Worm (Caenorhabditis elegans) whole organism, L1 larva: ENCODE results near the gene T07D4.5.
A peak's percentile ranks its signal among the peaks of the same experiment; 100 is the strongest.

ENCODE experiments used
- C04F5.9 ChIP-seq: sonication (generic microtip); optimal IDR thresholded peaks from 2 replicates; lab custom pipeline; 2016; ENCODE audit warnings: missing genetic modification characterization, missing compliant biosample characterization
- C16A3.4 ChIP-seq: fragments of 150-350 bp; optimal IDR thresholded peaks from 2 replicates; lab custom pipeline; 2014; ENCODE audit warnings: missing biosample characterization, missing genetic modification characterization
- F16B12.6 ChIP-seq: fragments of 150-350 bp; optimal IDR thresholded peaks from 2 replicates; lab custom pipeline; 2014; ENCODE audit warnings: missing biosample characterization, missing genetic modification characterization
- Y116A8C.19 ChIP-seq: sonication (generic microtip); optimal IDR thresholded peaks from 2 replicates; lab custom pipeline; 2016; ENCODE audit warnings: missing compliant biosample characterization, missing genetic modification characterization, borderline replicate concordance
- aha-1 ChIP-seq: fragments of 150-350 bp; optimal IDR thresholded peaks from 2 replicates; lab custom pipeline; 2014; ENCODE audit warnings: missing biosample characterization, missing genetic modification characterization
- ceh-90 ChIP-seq: sonication (generic microtip); optimal IDR thresholded peaks from 2 replicates; lab custom pipeline; 2016; ENCODE audit warnings: missing genetic modification characterization, missing compliant biosample characterization
- dpl-1 ChIP-seq, 3 experiments: fragments of 150-350 bp in 2 of 3; sonication (generic microtip) in 1 of 3; optimal IDR thresholded peaks; 2 replicates each; lab custom pipeline; 2014 to 2017; ENCODE audit warnings: missing biosample characterization in 3 of 3, missing genetic modification characterization in 3 of 3, missing genetic modification reagents in 3 of 3
- efl-1 ChIP-seq, 4 experiments: fragments of 150-350 bp; optimal IDR thresholded peaks in 3 of 4; peaks in 1 of 4; 1 replicate in 1 of 4; 2 replicates in 3 of 4; lab custom pipeline; 2014; ENCODE audit warnings: missing biosample characterization in 2 of 4, missing genetic modification characterization in 2 of 4, missing genetic modification reagents in 2 of 4
- efl-3 ChIP-seq: fragments of 200-800 bp; sonication (Bioruptor generic); optimal IDR thresholded peaks from 2 replicates; lab custom pipeline; 2018; ENCODE audit warnings: mild to moderate bottlenecking, missing genetic modification characterization, missing compliant biosample characterization
- egl-13 ChIP-seq: sonication (generic microtip); optimal IDR thresholded peaks from 2 replicates; lab custom pipeline; 2016; ENCODE audit warnings: missing genotype, missing genetic modification reagents, missing genetic modification characterization, missing compliant biosample characterization
- elt-2 ChIP-seq: sonication (generic microtip); optimal IDR thresholded peaks from 2 replicates; lab custom pipeline; 2016; ENCODE audit warnings: missing genetic modification characterization, mild to moderate bottlenecking, inconsistent platforms, missing compliant biosample characterization, missing genetic modification reagents
- ets-5 ChIP-seq: fragments of 200-800 bp; sonication (Bioruptor generic); IDR thresholded peaks from 2 replicates; pipeline ENCODE4 v1.3.6; 2022; ENCODE audit warnings: missing genetic modification characterization, missing compliant biosample characterization
- fkh-10 ChIP-seq: sonication (generic microtip); optimal IDR thresholded peaks from 2 replicates; lab custom pipeline; 2017; ENCODE audit warnings: missing biosample characterization, missing genetic modification reagents, missing genetic modification characterization
- grh-1 ChIP-seq: fragments of 200-800 bp; sonication (Bioruptor generic); IDR thresholded peaks from 2 replicates; pipeline ENCODE4 v1.3.6; 2022; ENCODE audit warnings: missing genetic modification reagents, missing genetic modification characterization, missing compliant biosample characterization
- hlh-17 ChIP-seq: fragments of 200-800 bp; sonication (Bioruptor generic); optimal IDR thresholded peaks from 2 replicates; lab custom pipeline; 2018; ENCODE audit warnings: missing genetic modification characterization, mild to moderate bottlenecking, missing compliant biosample characterization, moderate library complexity, borderline replicate concordance
- hlh-4 ChIP-seq: sonication (generic microtip); optimal IDR thresholded peaks from 2 replicates; lab custom pipeline; 2016; ENCODE audit warnings: mild to moderate bottlenecking, missing genetic modification characterization, missing compliant biosample characterization
- hpl-2 ChIP-seq: fragments of 150-350 bp; optimal IDR thresholded peaks from 2 replicates; lab custom pipeline; 2014; ENCODE audit warnings: missing biosample characterization, missing genetic modification reagents, missing genetic modification characterization
- irx-1 ChIP-seq: sonication (generic microtip); optimal IDR thresholded peaks from 2 replicates; lab custom pipeline; 2016; ENCODE audit warnings: missing genetic modification characterization, missing compliant biosample characterization
- jun-1 ChIP-seq: fragments of 150-350 bp; optimal IDR thresholded peaks from 2 replicates; lab custom pipeline; 2014; ENCODE audit warnings: missing biosample characterization, missing genetic modification reagents, missing genetic modification characterization
- lin-14 ChIP-seq: fragments of 200-800 bp; sonication (Bioruptor generic); optimal IDR thresholded peaks from 2 replicates; lab custom pipeline; 2018; ENCODE audit warnings: mild to moderate bottlenecking, missing genetic modification characterization, moderate library complexity, missing compliant biosample characterization
- lin-35 ChIP-seq, 2 experiments: fragments of 150-350 bp; optimal IDR thresholded peaks; 2 replicates each; lab custom pipeline; 2014; ENCODE audit warnings: missing biosample characterization in 2 of 2, missing genetic modification characterization in 2 of 2, missing genetic modification reagents in 2 of 2
- lsy-2 ChIP-seq, 2 experiments: fragments of 150-350 bp; optimal IDR thresholded peaks; 2 replicates each; lab custom pipeline; 2014; ENCODE audit warnings: missing biosample characterization in 2 of 2, missing genetic modification characterization in 2 of 2
- mab-9 ChIP-seq: fragments of 200-800 bp; sonication (Bioruptor generic); IDR thresholded peaks from 2 replicates; pipeline ENCODE4 v1.3.6; 2022; ENCODE audit warnings: missing genetic modification reagents, missing genetic modification characterization, missing compliant biosample characterization
- mdl-1 ChIP-seq, 2 experiments: fragments of 150-350 bp; optimal IDR thresholded peaks; 2 replicates each; lab custom pipeline; 2014 to 2017; ENCODE audit warnings: missing biosample characterization in 2 of 2, missing genetic modification characterization in 2 of 2, inconsistent platforms in 1 of 2
- nhr-12 ChIP-seq: sonication (generic microtip); optimal IDR thresholded peaks from 2 replicates; lab custom pipeline; 2017; ENCODE audit warnings: missing biosample characterization, missing genetic modification characterization
- nhr-19 ChIP-seq: fragments of 200-800 bp; sonication (Bioruptor generic); conservative IDR thresholded peaks from 2 replicates; pipeline ENCODE4 v1.3.6; 2022; ENCODE audit warnings: missing genetic modification characterization, missing compliant biosample characterization
- nhr-28 ChIP-seq: fragments of 150-350 bp; optimal IDR thresholded peaks from 2 replicates; lab custom pipeline; 2014; ENCODE audit warnings: missing biosample characterization, missing genetic modification characterization
- nhr-47 ChIP-seq: sonication (generic microtip); optimal IDR thresholded peaks from 2 replicates; lab custom pipeline; 2016; ENCODE audit warnings: mild to moderate bottlenecking, missing genetic modification characterization, moderate library complexity, missing compliant biosample characterization
- nhr-71 ChIP-seq: sonication (generic microtip); optimal IDR thresholded peaks from 2 replicates; lab custom pipeline; 2016; ENCODE audit warnings: mild to moderate bottlenecking, missing genetic modification characterization, moderate library complexity, missing compliant biosample characterization
- nhr-85 ChIP-seq: sonication (generic microtip); peaks from one replicate; lab custom pipeline; 2016; ENCODE audit warnings: missing genetic modification characterization, inconsistent platforms, missing compliant biosample characterization
- nhr-90 ChIP-seq: sonication (generic microtip); optimal IDR thresholded peaks from 2 replicates; lab custom pipeline; 2016; ENCODE audit warnings: mild to moderate bottlenecking, missing genetic modification characterization, missing compliant biosample characterization; ENCODE audit not compliant: poor library complexity
- snu-23 ChIP-seq: sonication (generic microtip); optimal IDR thresholded peaks from 2 replicates; lab custom pipeline; 2016; ENCODE audit warnings: missing genetic modification characterization, missing compliant biosample characterization
- sptf-1 ChIP-seq: fragments of 150-350 bp; optimal IDR thresholded peaks from 2 replicates; lab custom pipeline; 2014; ENCODE audit warnings: missing biosample characterization, missing genetic modification characterization
- swsn-7 ChIP-seq: sonication (generic microtip); optimal IDR thresholded peaks from 2 replicates; lab custom pipeline; 2016; ENCODE audit warnings: missing genetic modification characterization, missing compliant biosample characterization
- unc-30 ChIP-seq: sonication (generic microtip); optimal IDR thresholded peaks from 2 replicates; lab custom pipeline; 2017; ENCODE audit warnings: missing biosample characterization, missing genetic modification characterization
- unc-62 ChIP-seq: fragments of 150-350 bp; optimal IDR thresholded peaks from 2 replicates; lab custom pipeline; 2014; ENCODE audit warnings: missing biosample characterization, missing genetic modification reagents, missing genetic modification characterization
- zag-1 ChIP-seq: fragments of 150-350 bp; optimal IDR thresholded peaks from 2 replicates; lab custom pipeline; 2014; ENCODE audit warnings: missing biosample characterization, missing genetic modification characterization
- ztf-11 ChIP-seq, 2 experiments: sonication (generic microtip); optimal IDR thresholded peaks; 2 replicates each; lab custom pipeline; 2016 to 2017; ENCODE audit warnings: missing genetic modification characterization in 2 of 2, missing biosample characterization in 1 of 2, missing compliant biosample characterization in 1 of 2

The T07D4.5 gene

ce11 chrII:8884262-8884949 lies at the start of gene T07D4.5, which contains the start of gene ddx-19 (continued):
- TF ChIP-seq nhr-47 (peak; percentile 41), C04F5.9 (tag; lab: Kevin White, UChicago) (no peak), F16B12.6 (tag; lab: Kevin White, UChicago) (peak; percentile 87), dpl-1 (GFP tag; optimal IDR thresholded peaks at IDR 0.05; lab: Kevin White, UChicago) (peak; percentile 45 to 71 (median 47)), hlh-4 (tag; lab: Kevin White, UChicago) (no peak), aha-1 (no peak), unc-62 (no peak), nhr-90 (tag; lab: Kevin White, UChicago) (peak; percentile 31), hlh-17 (GFP tag; lab: Kevin White, UChicago) (no peak), grh-1 (GFP tag; lab: Robert Waterston, UW) (no peak), ets-5 (GFP tag; lab: Robert Waterston, UW) (no peak), lin-14 (GFP tag; lab: Kevin White, UChicago) (no peak), nhr-19 (GFP tag; lab: Robert Waterston, UW) (no peak; the same call in 1 of the 2 replicates), irx-1 (tag; lab: Kevin White, UChicago) (no peak), nhr-28 (tag; lab: Kevin White, UChicago) (no peak), unc-30 (tag; lab: Kevin White, UChicago) (no peak), zag-1 (no peak), elt-2 (tag; lab: Kevin White, UChicago) (no peak), Y116A8C.19 (tag; lab: Kevin White, UChicago) (no peak), nhr-12 (tag; lab: Kevin White, UChicago) (no peak), fkh-10 (GFP tag; lab: Kevin White, UChicago) (no peak), sptf-1 (no peak), efl-3 (GFP tag; lab: Kevin White, UChicago) (no peak), efl-1 (optimal IDR thresholded peaks at IDR 0.05; lab: Kevin White, UChicago) (peak; percentile 56 to 66), efl-1 (GFP tag; optimal IDR thresholded peaks at IDR 0.05 in 1 of 2; lab: Kevin White, UChicago) (peak; percentile 65 to 95), ceh-90 (tag; lab: Kevin White, UChicago) (no peak), mab-9 (GFP tag; lab: Robert Waterston, UW) (no peak), lin-35 (GFP tag; optimal IDR thresholded peaks at IDR 0.05; lab: Kevin White, UChicago) (peak; percentile 65 to 78), ztf-11 (tag; optimal IDR thresholded peaks at IDR 0.05; lab: Kevin White, UChicago) (no peak), nhr-85 (tag; lab: Kevin White, UChicago) (peak; percentile 45), swsn-7 (tag; lab: Kevin White, UChicago) (peak; percentile 29), nhr-71 (peak; percentile 57)

ce11 chrII:8932392-8932791 lies 48.3 kb upstream of the T07D4.5 start:
- TF ChIP-seq snu-23 (GFP tag; lab: Kevin White, UChicago) (no peak), hpl-2 (GFP tag; lab: Kevin White, UChicago) (no peak), ztf-11 (tag; optimal IDR thresholded peaks at IDR 0.05; lab: Kevin White, UChicago) (no peak), C16A3.4 (tag; lab: Kevin White, UChicago) (no peak), C04F5.9 (tag; lab: Kevin White, UChicago) (no peak), efl-1 (optimal IDR thresholded peaks at IDR 0.05; lab: Kevin White, UChicago) (no peak), efl-1 (GFP tag; optimal IDR thresholded peaks at IDR 0.05 in 1 of 2; lab: Kevin White, UChicago) (no peak), mdl-1 (tag; optimal IDR thresholded peaks at IDR 0.05; lab: Kevin White, UChicago) (no peak), lsy-2 (tag; optimal IDR thresholded peaks at IDR 0.05; lab: Kevin White, UChicago) (no peak), jun-1 (tag; lab: Kevin White, UChicago) (no peak), nhr-47 (no peak), egl-13 (tag; lab: Kevin White, UChicago) (no peak)
